Worm (Caenorhabditis elegans) whole organism, early embryonic: ENCODE data around the gene T22B2.2.

ENCODE experiments used
- B0310.2 ChIP-seq: sonication (generic microtip); optimal IDR thresholded peaks from 2 replicates; lab custom pipeline; 2016; ENCODE audit warnings: mild to moderate bottlenecking, missing genetic modification characterization, missing compliant biosample characterization
- F13C5.2 ChIP-seq: sonication (generic microtip); optimal IDR thresholded peaks from 2 replicates; lab custom pipeline; 2017; ENCODE audit warnings: mild to moderate bottlenecking, missing genetic modification characterization, inconsistent platforms, missing compliant biosample characterization
- ama-1 ChIP-seq: fragments of 150-350 bp; optimal IDR thresholded peaks from 2 replicates; lab custom pipeline; 2014
- ceh-13 ChIP-seq: fragments of 200-800 bp; sonication (Bioruptor generic); optimal IDR thresholded peaks from 2 replicates; lab custom pipeline; 2018; ENCODE audit warnings: mild to moderate bottlenecking, missing genetic modification characterization, missing compliant biosample characterization
- ets-7 ChIP-seq: sonication (generic microtip); optimal IDR thresholded peaks from 2 replicates; lab custom pipeline; 2016; ENCODE audit warnings: missing genotype, missing genetic modification characterization, missing compliant biosample characterization
- flt-1 ChIP-seq: fragments of 200-800 bp; sonication (Bioruptor generic); IDR thresholded peaks from 2 replicates; pipeline ENCODE4 v1.3.6; 2022; ENCODE audit warnings: missing genetic modification characterization, missing compliant biosample characterization
- hmbx-1 ChIP-seq: sonication (generic microtip); optimal IDR thresholded peaks from 2 replicates; lab custom pipeline; 2016; ENCODE audit warnings: mild to moderate bottlenecking, missing genetic modification characterization, missing compliant biosample characterization
- hmg-4 ChIP-seq: fragments of 200-800 bp; sonication (Bioruptor generic); optimal IDR thresholded peaks from 2 replicates; lab custom pipeline; 2018; ENCODE audit warnings: mild to moderate bottlenecking, missing genetic modification characterization, missing compliant biosample characterization
- hnd-1 ChIP-seq: sonication (generic microtip); optimal IDR thresholded peaks from 2 replicates; lab custom pipeline; 2016; ENCODE audit warnings: missing genetic modification characterization, missing compliant biosample characterization
- pes-1 ChIP-seq: fragments of 200-800 bp; sonication (Bioruptor generic); IDR thresholded peaks from 2 replicates; pipeline ENCODE4 v1.3.6; 2022; ENCODE audit warnings: missing genetic modification reagents, missing genetic modification characterization, missing compliant biosample characterization
- scrt-1 ChIP-seq: fragments of 200-800 bp; sonication (Bioruptor generic); IDR thresholded peaks from 2 replicates; pipeline ENCODE4 v1.3.6; 2022; ENCODE audit warnings: missing genetic modification characterization, missing compliant biosample characterization
- tbx-11 ChIP-seq: fragments of 200-800 bp; sonication (Bioruptor generic); IDR thresholded peaks from 2 replicates; pipeline ENCODE4 v1.3.6; 2022; ENCODE audit warnings: missing genetic modification characterization, missing compliant biosample characterization
- tbx-37 ChIP-seq: fragments of 200-800 bp; sonication (Bioruptor generic); conservative IDR thresholded peaks from 2 replicates; pipeline ENCODE4 v1.3.6; 2022; ENCODE audit warnings: missing genetic modification reagents, missing genetic modification characterization, missing compliant biosample characterization
- tra-4 ChIP-seq: sonication (generic microtip); optimal IDR thresholded peaks from 2 replicates; lab custom pipeline; 2017; ENCODE audit warnings: missing genetic modification characterization, missing compliant biosample characterization

DNA sequence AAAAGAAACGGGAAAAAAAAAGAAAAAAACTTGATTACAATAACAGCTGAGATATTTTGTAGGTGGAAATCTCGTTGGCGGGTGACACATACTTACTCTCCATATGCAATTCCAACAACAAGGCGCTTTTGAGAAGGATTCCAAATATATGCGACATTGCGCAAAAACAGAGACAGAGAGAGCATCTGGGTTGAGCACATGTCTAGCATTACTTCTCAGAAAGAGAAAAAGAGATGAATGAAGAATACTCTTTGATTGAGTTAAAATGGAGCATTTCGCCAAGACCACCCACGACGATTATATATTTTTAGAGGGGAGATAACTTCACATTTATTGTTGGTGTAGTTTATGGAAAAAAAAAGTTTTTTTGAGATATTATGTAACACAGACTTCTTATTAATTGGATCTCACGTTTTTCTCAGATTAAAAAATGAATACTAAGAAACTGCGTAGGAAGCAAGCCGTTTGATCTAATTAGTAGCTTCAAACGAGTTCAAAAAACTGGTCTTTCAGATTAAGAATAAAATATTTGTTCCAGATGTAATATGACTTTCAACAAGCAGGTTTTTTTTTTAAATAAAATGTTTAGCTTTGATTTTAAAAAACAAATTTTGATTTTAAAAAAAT, 24.9 kb downstream of the T22B2.2 start:
- TF ChIP-seq ama-1 (lab: Kevin White, UChicago) = no peak
- no peak for TF ChIP-seq flt-1 (GFP tag; lab: Robert Waterston, UW)
- TF ChIP-seq tbx-37 (GFP tag; lab: Robert Waterston, UW) = no peak
- no peak for TF ChIP-seq hmg-4 (GFP tag; lab: Kevin White, UChicago)
- no peak for TF ChIP-seq F13C5.2 (tag; lab: Kevin White, UChicago)
- TF ChIP-seq ets-7 = no peak
- TF ChIP-seq B0310.2 (tag; lab: Kevin White, UChicago) = no peak
- TF ChIP-seq ceh-13 (GFP tag; lab: Kevin White, UChicago) = no peak
- TF ChIP-seq scrt-1 (GFP tag; lab: Robert Waterston, UW) = no peak
- no peak for TF ChIP-seq tbx-11 (GFP tag; lab: Robert Waterston, UW)
- TF ChIP-seq hmbx-1 (tag; lab: Kevin White, UChicago) = no peak
- TF ChIP-seq hnd-1 (tag; lab: Kevin White, UChicago) = no peak
- TF ChIP-seq tra-4 (tag; lab: Kevin White, UChicago) = no peak
- TF ChIP-seq pes-1 (GFP tag; lab: Robert Waterston, UW) = no peak
